Worm (Caenorhabditis elegans) whole organism, midembryonic: Measurements from ENCODE around the gene tbx-43.

Experiments used
- flt-1 ChIP-seq: fragments of 200-800 bp; sonication (Bioruptor generic); IDR thresholded peaks from 2 replicates; pipeline ENCODE4 v1.3.6; 2022; ENCODE audit warnings: missing genetic modification characterization, missing compliant biosample characterization
- ztf-23 ChIP-seq: fragments of 200-800 bp; sonication (Bioruptor generic); IDR thresholded peaks from 2 replicates; pipeline ENCODE4 v1.3.6; 2022; ENCODE audit warnings: missing genetic modification reagents, missing genetic modification characterization, missing compliant biosample characterization

DNA sequence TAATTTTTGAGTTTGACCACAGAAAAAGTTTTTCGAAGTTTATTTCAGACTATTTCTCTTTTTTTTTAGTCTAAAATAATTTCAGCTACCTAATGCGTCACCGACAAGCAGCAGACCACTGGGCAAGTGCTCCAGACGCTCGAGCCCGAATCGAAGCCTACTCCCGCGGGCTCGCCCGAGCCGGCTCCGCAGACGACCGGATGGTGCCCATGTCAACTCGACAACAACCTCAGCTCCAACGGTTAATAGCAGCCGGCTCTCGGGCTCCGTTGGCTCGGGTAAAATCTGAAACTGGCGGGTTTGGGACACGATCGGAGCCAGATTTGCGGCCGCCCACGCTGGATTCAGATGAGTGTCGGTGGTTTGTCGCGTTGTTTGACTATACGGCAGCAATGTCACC, 33.1 kb upstream of the tbx-43 start:
- no peak for TF ChIP-seq ztf-23
- TF ChIP-seq flt-1 (GFP tag; lab: Robert Waterston, UW), result no peak
